Worm (Caenorhabditis elegans) whole organism, L3 larva: ENCODE data around the gene F14F9.6.

Source experiments
- aly-2 ChIP-seq: fragments of 150-350 bp; optimal IDR thresholded peaks from 2 replicates; lab custom pipeline; 2014; ENCODE audit warnings: missing biosample characterization, missing genetic modification characterization
- ama-1 ChIP-seq: fragments of 150-350 bp; optimal IDR thresholded peaks from 2 replicates; lab custom pipeline; 2018
- fos-1 ChIP-seq: fragments of 150-350 bp; optimal IDR thresholded peaks from 2 replicates; lab custom pipeline; 2014; ENCODE audit warnings: missing biosample characterization, missing genetic modification characterization
- jun-1 ChIP-seq: fragments of 150-350 bp; optimal IDR thresholded peaks from 2 replicates; lab custom pipeline; 2014; ENCODE audit warnings: missing biosample characterization, missing genetic modification reagents, missing genetic modification characterization
- lin-39 ChIP-seq: fragments of 150-350 bp; optimal IDR thresholded peaks from 2 replicates; lab custom pipeline; 2018; ENCODE audit warnings: missing biosample characterization, missing genetic modification reagents, missing genetic modification characterization
- nhr-12 ChIP-seq: fragments of 150-350 bp; optimal IDR thresholded peaks from 2 replicates; lab custom pipeline; 2014; ENCODE audit warnings: missing biosample characterization, missing genetic modification characterization
- nhr-23 ChIP-seq: fragments of 150-350 bp; optimal IDR thresholded peaks from 2 replicates; lab custom pipeline; 2014; ENCODE audit warnings: missing biosample characterization, missing genetic modification reagents, missing genetic modification characterization
- nhr-28 ChIP-seq: fragments of 150-350 bp; optimal IDR thresholded peaks from 2 replicates; lab custom pipeline; 2014; ENCODE audit warnings: missing biosample characterization, missing genetic modification characterization
- nhr-77 ChIP-seq: fragments of 150-350 bp; optimal IDR thresholded peaks from 2 replicates; lab custom pipeline; 2014; ENCODE audit warnings: missing biosample characterization, missing genetic modification characterization
- unc-39 ChIP-seq: sonication (generic microtip); optimal IDR thresholded peaks from 4 replicates; lab custom pipeline; 2017; ENCODE audit warnings: missing biosample characterization, missing genetic modification characterization
- ztf-11 ChIP-seq: fragments of 150-350 bp; optimal IDR thresholded peaks from 2 replicates; lab custom pipeline; 2014; ENCODE audit warnings: missing biosample characterization, missing genetic modification characterization

DNA sequence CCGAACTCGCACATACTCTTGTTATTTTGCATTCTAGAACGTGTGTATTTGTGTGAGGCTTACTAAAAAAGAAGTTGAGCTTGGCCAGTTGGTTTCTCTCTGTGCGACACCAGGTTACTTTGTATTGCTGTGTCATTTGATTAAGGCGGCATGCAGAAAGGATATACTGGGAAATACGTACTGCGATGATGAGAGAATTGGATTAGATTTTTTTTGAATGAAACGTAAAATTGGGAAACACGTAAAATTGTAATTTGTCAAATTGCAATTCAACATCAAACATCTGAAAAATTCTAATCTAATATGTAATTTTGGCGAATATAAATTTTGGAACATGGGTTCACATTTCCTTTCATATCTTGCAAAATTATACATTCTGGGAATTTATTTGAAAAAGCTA, 2.5 kb downstream of the F14F9.6 start, which contains the start of gene srh-129:
- TF ChIP-seq nhr-77, result no peak
- TF ChIP-seq nhr-23 (tag; lab: Kevin White, UChicago), result no peak
- TF ChIP-seq fos-1 (tag; lab: Kevin White, UChicago), result no peak
- no peak for TF ChIP-seq aly-2 (tag; lab: Kevin White, UChicago)
- no peak for TF ChIP-seq unc-39 (tag; lab: Kevin White, UChicago)
- TF ChIP-seq nhr-12 (tag; lab: Kevin White, UChicago), result no peak
- TF ChIP-seq ztf-11 (tag; lab: Kevin White, UChicago), result no peak
- TF ChIP-seq ama-1 (lab: Kevin White, UChicago), result no peak
- TF ChIP-seq jun-1 (tag; lab: Kevin White, UChicago), result no peak
- TF ChIP-seq lin-39 (tag; lab: Kevin White, UChicago), result no peak
- TF ChIP-seq nhr-28 (tag; lab: Kevin White, UChicago), result no peak
